Fruit fly (Drosophila melanogaster) whole organism, prepupa: ENCODE results near the gene TfIIA-L.

Experiments
- Blimp-1 ChIP-seq: fragments of 200-800 bp; sonication (Bioruptor generic); optimal IDR thresholded peaks from 3 replicates; lab custom pipeline; 2017; ENCODE audit warnings: missing biosample characterization, missing genetic modification characterization, mild to moderate bottlenecking, moderate library complexity, missing genetic modification reagents
- CG10631 ChIP-seq: fragments of 200-800 bp; sonication (Bioruptor generic); optimal IDR thresholded peaks from 2 replicates; lab custom pipeline; 2016; ENCODE audit warnings: missing biosample characterization, missing genetic modification characterization
- CG16779 ChIP-seq: fragments of 200-800 bp; sonication (Bioruptor generic); optimal IDR thresholded peaks from 3 replicates; lab custom pipeline; 2017; ENCODE audit warnings: missing biosample characterization, mild to moderate bottlenecking, missing genetic modification characterization
- CG32006 ChIP-seq: fragments of 200-800 bp; sonication (Bioruptor generic); optimal IDR thresholded peaks from 3 replicates; lab custom pipeline; 2017; ENCODE audit warnings: missing biosample characterization, mild to moderate bottlenecking, missing genetic modification characterization
- CG6276 ChIP-seq: fragments of 200-800 bp; sonication (Bioruptor generic); optimal IDR thresholded peaks from 2 replicates; lab custom pipeline; 2017; ENCODE audit warnings: missing biosample characterization, mild to moderate bottlenecking, missing genetic modification characterization
- Ets21C ChIP-seq: fragments of 200-800 bp; sonication (Bioruptor generic); optimal IDR thresholded peaks from 3 replicates; lab custom pipeline; 2016; ENCODE audit warnings: missing biosample characterization, missing genetic modification characterization
- Lpt ChIP-seq: fragments of 200-800 bp; sonication (Bioruptor generic); optimal IDR thresholded peaks from 3 replicates; lab custom pipeline; 2016; ENCODE audit warnings: missing biosample characterization, missing genetic modification characterization
- Sox15 ChIP-seq: fragments of 200-800 bp; sonication (Bioruptor generic); optimal IDR thresholded peaks from 3 replicates; lab custom pipeline; 2016; ENCODE audit warnings: missing biosample characterization, missing genetic modification characterization
- dsx ChIP-seq: fragments of 200-800 bp; optimal IDR thresholded peaks from 3 replicates; lab custom pipeline; 2019; ENCODE audit warnings: missing biosample characterization, mild to moderate bottlenecking, missing genetic modification characterization, moderate library complexity; ENCODE audit not compliant: poor library complexity, severe bottlenecking
- fd85E ChIP-seq: fragments of 200-800 bp; sonication (Bioruptor generic); optimal IDR thresholded peaks from 3 replicates; lab custom pipeline; 2016; ENCODE audit warnings: missing biosample characterization, missing genetic modification characterization
- fkh ChIP-seq: fragments of 200-800 bp; sonication (Bioruptor generic); optimal IDR thresholded peaks from 3 replicates; lab custom pipeline; 2017; ENCODE audit warnings: missing biosample characterization, mild to moderate bottlenecking, missing genetic modification characterization, moderate library complexity
- svp ChIP-seq: fragments of 200-800 bp; sonication (Bioruptor generic); peaks from one replicate; lab custom pipeline; 2016; ENCODE audit warnings: missing biosample characterization, missing genetic modification characterization
- topi ChIP-seq: fragments of 200-800 bp; sonication (Bioruptor generic); optimal IDR thresholded peaks from 3 replicates; lab custom pipeline; 2016; ENCODE audit warnings: missing biosample characterization, missing genetic modification characterization

- TF ChIP-seq Blimp-1 (GFP tag; lab: Kevin White, UChicago) = no peak
- TF ChIP-seq CG10631 = no peak
- TF ChIP-seq CG16779 (tag; lab: Kevin White, UChicago) = no peak
- TF ChIP-seq Ets21C (GFP tag; lab: Kevin White, UChicago) = no peak
- no peak for TF ChIP-seq CG32006 (GFP tag; lab: Kevin White, UChicago)
- no peak for TF ChIP-seq Lpt
- peak; percentile 73 for TF ChIP-seq svp
- TF ChIP-seq Sox15 = no peak
- TF ChIP-seq dsx (GFP tag; lab: Kevin White, UChicago) = no peak
- no peak for TF ChIP-seq fd85E (GFP tag; lab: Kevin White, UChicago)
- no peak for TF ChIP-seq topi (GFP tag; lab: Kevin White, UChicago)
- no peak for TF ChIP-seq fkh
- TF ChIP-seq CG6276 (GFP tag; lab: Kevin White, UChicago) = no peak
Measured at dm6 chr3R:27237980-27238379, 12.9 kb upstream of the TfIIA-L start.
